Fruit fly (Drosophila melanogaster): Measurements from ENCODE around the gene CG3597.

The CG3597 gene

dm6 chr2L:2375655-2376417 is 4.5 kb upstream of the CG3597 start, which contains the start of gene Atxn7:
Gene Atxn7 (plus strand): TSS chr2L:2375841.
- TF ChIP-seq Hsf (GFP tag; optimal IDR thresholded peaks at IDR 0.05) (peak; percentile 74), Mad (GFP tag; optimal IDR thresholded peaks at IDR 0.05) (peak; percentile 73), CG11093 (GFP tag; IDR thresholded peaks at IDR 0.05) (no peak), Ptx1 (GFP tag; IDR thresholded peaks at IDR 0.05) (peak; percentile 62), CG13296 (GFP tag; optimal IDR thresholded peaks at IDR 0.05) (peak; percentile 79), kay (GFP tag; optimal IDR thresholded peaks at IDR 0.05) (peak; percentile 27), dimm (GFP tag; IDR thresholded peaks at IDR 0.05) (no peak), usp (GFP tag; optimal IDR thresholded peaks at IDR 0.05) (no peak), PHDP (tag; optimal IDR thresholded peaks at IDR 0.05) (peak; percentile 79), fd64A (GFP tag; optimal IDR thresholded peaks at IDR 0.05) (peak; percentile 71), CG3726 (GFP tag; IDR thresholded peaks at IDR 0.05) (no peak), CG17612 (GFP tag; IDR thresholded peaks at IDR 0.05) (no peak; the same call in 1 of the 2 replicates), cg (GFP tag; optimal IDR thresholded peaks at IDR 0.05) (peak; percentile 99), Drgx (GFP tag; IDR thresholded peaks at IDR 0.05) (0 out of 2 replicates have a peak, but pooled peaks have one; percentile 17), CG8765 (GFP tag; IDR thresholded peaks at IDR 0.05) (no peak), Rfx (GFP tag; IDR thresholded peaks at IDR 0.05) (peak; percentile 76), dysf (GFP tag; IDR thresholded peaks at IDR 0.05) (peak; percentile 46; the same call in 2 of the 3 replicates), CG9876 (GFP tag; optimal IDR thresholded peaks at IDR 0.05) (peak; percentile 42), Doc3 (GFP tag; IDR thresholded peaks at IDR 0.05; ENCODE audit: partially characterized antibody) (peak; percentile 88), E2f2 (GFP tag; IDR thresholded peaks at IDR 0.05) (peak; percentile 46), shn (GFP tag; optimal IDR thresholded peaks at IDR 0.05) (peak; percentile 50), CG12769 (tag; optimal IDR thresholded peaks at IDR 0.05) (peak; percentile 28), CG4282 (GFP tag; optimal IDR thresholded peaks at IDR 0.05) (peak; percentile 42), aop (GFP tag; IDR thresholded peaks at IDR 0.05) (no peak), bbx (GFP tag; IDR thresholded peaks at IDR 0.05; ENCODE audit: partially characterized antibody) (peak; percentile 99), BtbVII (GFP tag; optimal IDR thresholded peaks at IDR 0.05) (peak; percentile 33), seq (GFP tag; IDR thresholded peaks at IDR 0.05) (peak; percentile 53; the same call in 1 of the 2 replicates), CG8359 (GFP tag; optimal IDR thresholded peaks at IDR 0.05; ENCODE audit: borderline replicate concordance) (peak; percentile 49), pnt (GFP tag; optimal IDR thresholded peaks at IDR 0.05) (no peak), dan (GFP tag; IDR thresholded peaks at IDR 0.05) (no peak), CG15269 (tag; optimal IDR thresholded peaks at IDR 0.05) (peak; percentile 65), CG16813 (GFP tag; IDR thresholded peaks at IDR 0.05; ENCODE audit: partially characterized antibody) (peak; percentile 97), CG7271 (tag; optimal IDR thresholded peaks at IDR 0.05) (peak; percentile 88), CG7963 (GFP tag; IDR thresholded peaks at IDR 0.05; ENCODE audit: partially characterized antibody) (peak; percentile 97), p53 (GFP tag; optimal IDR thresholded peaks at IDR 0.05) (peak; percentile 61), hkb (optimal IDR thresholded peaks at IDR 0.05) (no peak), hkb (GFP tag; IDR thresholded peaks at IDR 0.05) (peak; percentile 68), CG16863 (GFP tag; optimal IDR thresholded peaks at IDR 0.05) (peak; percentile 31), CG12942 (GFP tag; optimal IDR thresholded peaks at IDR 0.05) (peak; percentile 17), CG33213 (GFP tag; optimal IDR thresholded peaks at IDR 0.05) (peak; percentile 83), trh (GFP tag; optimal IDR thresholded peaks at IDR 0.05) (peak; percentile 25), CG4617 (GFP tag; optimal IDR thresholded peaks at IDR 0.05; ENCODE audit: borderline replicate concordance) (peak; percentile 97), CHES-1-like (GFP tag; optimal IDR thresholded peaks at IDR 0.05) (peak; percentile 52), Sry-δ (GFP tag; optimal IDR thresholded peaks at IDR 0.05) (peak; percentile 95), CG1529 (GFP tag; optimal IDR thresholded peaks at IDR 0.05) (peak; percentile 65), stwl (tag; optimal IDR thresholded peaks at IDR 0.05) (peak; percentile 97), fd102C (GFP tag; optimal IDR thresholded peaks at IDR 0.05) (peak; percentile 28), Poxn (GFP tag; IDR thresholded peaks at IDR 0.05) (no peak), Bteb2 (GFP tag; optimal IDR thresholded peaks at IDR 0.05) (peak; percentile 42), CG2116 (GFP tag; optimal IDR thresholded peaks at IDR 0.05) (peak; percentile 93)
